Fruit fly (Drosophila melanogaster) whole organism, embryonic: ENCODE data around the gene GXIVsPLA2.

Experiments
- Ada2b ChIP-seq: fragments of 200-800 bp; sonication (Bioruptor generic); IDR thresholded peaks from 2 replicates; pipeline ENCODE4 v1.3.6; 2022; ENCODE audit warnings: missing biosample characterization, missing genetic modification characterization
- C15 ChIP-seq: fragments of 200-800 bp; sonication (Bioruptor generic); IDR thresholded peaks from 3 replicates; pipeline ENCODE4 v1.3.6; 2022; ENCODE audit warnings: missing biosample characterization, missing genetic modification characterization
- CG10462 ChIP-seq: fragments of 200-800 bp; sonication (Bioruptor generic); optimal IDR thresholded peaks from 2 replicates; lab custom pipeline; 2016; ENCODE audit warnings: missing biosample characterization, missing genetic modification characterization
- CG10959 ChIP-seq: fragments of 200-800 bp; sonication (Bioruptor generic); IDR thresholded peaks from 2 replicates; pipeline ENCODE4 v1.3.6; 2022; ENCODE audit warnings: missing biosample characterization, missing genetic modification characterization
- CG11696 ChIP-seq: fragments of 200-800 bp; sonication (Bioruptor generic); IDR thresholded peaks from 2 replicates; pipeline ENCODE4 v1.3.6; 2022; ENCODE audit warnings: missing biosample characterization, missing genetic modification characterization
- CG12236 ChIP-seq: fragments of 200-800 bp; sonication (Bioruptor generic); optimal IDR thresholded peaks from 2 replicates; lab custom pipeline; 2016; ENCODE audit warnings: missing biosample characterization, missing genetic modification characterization
- CG12659 ChIP-seq: fragments of 200-800 bp; sonication (Bioruptor generic); optimal IDR thresholded peaks from 3 replicates; lab custom pipeline; 2017; ENCODE audit warnings: mild to moderate bottlenecking, missing biosample characterization, missing genetic modification reagents, missing genetic modification characterization
- CG12769 ChIP-seq: fragments of 200-800 bp; sonication (Bioruptor generic); optimal IDR thresholded peaks from 2 replicates; lab custom pipeline; 2019; ENCODE audit warnings: missing biosample characterization, mild to moderate bottlenecking, missing genetic modification characterization, moderate library complexity
- CG14441 ChIP-seq: fragments of 200-800 bp; sonication (Bioruptor generic); IDR thresholded peaks from 2 replicates; pipeline ENCODE4 v1.3.6; 2022; ENCODE audit warnings: missing biosample characterization, missing genetic modification characterization
- CG14710 ChIP-seq: fragments of 200-800 bp; sonication (Bioruptor generic); optimal IDR thresholded peaks from 3 replicates; lab custom pipeline; 2019; ENCODE audit warnings: missing biosample characterization, mild to moderate bottlenecking, missing genetic modification characterization, moderate library complexity
- CG15269 ChIP-seq: fragments of 200-800 bp; sonication (Bioruptor generic); optimal IDR thresholded peaks from 2 replicates; lab custom pipeline; 2018; ENCODE audit warnings: missing biosample characterization, mild to moderate bottlenecking, missing genetic modification characterization, moderate library complexity
- CG17186 ChIP-seq: fragments of 200-800 bp; sonication (Bioruptor generic); optimal IDR thresholded peaks from 3 replicates; lab custom pipeline; 2017; ENCODE audit warnings: missing biosample characterization, missing genetic modification reagents, missing genetic modification characterization
- CG17361 ChIP-seq: fragments of 200-800 bp; sonication (Bioruptor generic); IDR thresholded peaks from 3 replicates; pipeline ENCODE4 v1.3.6; 2022; ENCODE audit warnings: missing biosample characterization, missing genetic modification characterization
- CG17568 ChIP-seq: fragments of 200-800 bp; sonication (Bioruptor generic); optimal IDR thresholded peaks from 2 replicates; lab custom pipeline; 2018; ENCODE audit warnings: missing biosample characterization, mild to moderate bottlenecking, missing genetic modification characterization, moderate library complexity
- CG30403 ChIP-seq: fragments of 200-800 bp; sonication (Bioruptor generic); optimal IDR thresholded peaks from 3 replicates; lab custom pipeline; 2016; ENCODE audit warnings: missing biosample characterization, missing genetic modification characterization
- CG30431 ChIP-seq: fragments of 200-800 bp; sonication (Bioruptor generic); optimal IDR thresholded peaks from 2 replicates; lab custom pipeline; 2017; ENCODE audit warnings: missing biosample characterization, missing genetic modification characterization
- CG3163 ChIP-seq: fragments of 200-800 bp; sonication (Bioruptor generic); optimal IDR thresholded peaks from 3 replicates; lab custom pipeline; 2016; ENCODE audit warnings: missing biosample characterization, missing genetic modification characterization
- CG32772 ChIP-seq: fragments of 200-800 bp; sonication (Bioruptor generic); IDR thresholded peaks from 2 replicates; pipeline ENCODE4 v1.3.6; 2022; ENCODE audit warnings: missing biosample characterization, missing genetic modification characterization
- CG4424 ChIP-seq: fragments of 200-800 bp; sonication (Bioruptor generic); optimal IDR thresholded peaks from 3 replicates; lab custom pipeline; 2016; ENCODE audit warnings: missing biosample characterization, missing genetic modification characterization
- CG7271 ChIP-seq: fragments of 200-800 bp; sonication (Bioruptor generic); optimal IDR thresholded peaks from 2 replicates; lab custom pipeline; 2018; ENCODE audit warnings: missing biosample characterization, mild to moderate bottlenecking, missing genetic modification characterization, moderate library complexity
- CG7556 ChIP-seq: fragments of 200-800 bp; sonication (Bioruptor generic); optimal IDR thresholded peaks from 2 replicates; lab custom pipeline; 2017; ENCODE audit warnings: missing biosample characterization, mild to moderate bottlenecking, missing genetic modification characterization
- CG9609 ChIP-seq: fragments of 200-800 bp; sonication (Bioruptor generic); optimal IDR thresholded peaks from 3 replicates; lab custom pipeline; 2016; ENCODE audit warnings: missing biosample characterization, missing genetic modification characterization
- CkIIα-i1 ChIP-seq: fragments of 200-800 bp; sonication (Bioruptor generic); IDR thresholded peaks from 2 replicates; pipeline ENCODE4 v1.3.6; 2022; ENCODE audit warnings: missing biosample characterization, missing genetic modification characterization
- D19B ChIP-seq: fragments of 200-800 bp; sonication (Bioruptor generic); optimal IDR thresholded peaks from 2 replicates; lab custom pipeline; 2017; ENCODE audit warnings: missing biosample characterization, mild to moderate bottlenecking, missing genetic modification characterization
- Dbx ChIP-seq: fragments of 200-800 bp; sonication (Bioruptor generic); IDR thresholded peaks from 3 replicates; pipeline ENCODE4 v1.3.6; 2022; ENCODE audit warnings: missing biosample characterization, missing genetic modification characterization
- Eip74EF ChIP-seq, 2 experiments: fragments of 200-800 bp in 1 of 2; fragments of >200 bp in 1 of 2; sonication (Bioruptor generic) in 1 of 2; optimal IDR thresholded peaks; 2 replicates each; lab custom pipeline; 2017 to 2019; ENCODE audit warnings: missing biosample characterization in 2 of 2, missing genetic modification characterization in 2 of 2, mild to moderate bottlenecking in 1 of 2, moderate library complexity in 1 of 2
- Fer1 ChIP-seq: fragments of 200-800 bp; sonication (Bioruptor generic); optimal IDR thresholded peaks from 2 replicates; lab custom pipeline; 2017; ENCODE audit warnings: missing biosample characterization, mild to moderate bottlenecking, missing genetic modification characterization
- Hmr ChIP-seq: fragments of 200-800 bp; sonication (Bioruptor generic); optimal IDR thresholded peaks from 3 replicates; lab custom pipeline; 2017; ENCODE audit warnings: mild to moderate bottlenecking, missing biosample characterization, missing genetic modification reagents, missing genetic modification characterization
- Hr51 ChIP-seq, 2 experiments: fragments of 200-800 bp; sonication (Bioruptor generic); optimal IDR thresholded peaks; 2 replicates in 1 of 2; 3 replicates in 1 of 2; lab custom pipeline; 2016 to 2018; ENCODE audit warnings: missing biosample characterization in 2 of 2, missing genetic modification characterization in 2 of 2, mild to moderate bottlenecking in 1 of 2, moderate library complexity in 1 of 2
- MBD-R2 ChIP-seq: fragments of 200-800 bp; sonication (Bioruptor generic); IDR thresholded peaks from 2 replicates; pipeline ENCODE4 v1.3.6; 2022; ENCODE audit warnings: missing biosample characterization, missing genetic modification characterization
- Rx ChIP-seq: fragments of 200-800 bp; sonication (Bioruptor generic); IDR thresholded peaks from 2 replicates; pipeline ENCODE4 v1.3.6; 2022; ENCODE audit warnings: missing biosample characterization, missing genetic modification characterization
- TFAM ChIP-seq: fragments of 200-800 bp; sonication (Bioruptor generic); optimal IDR thresholded peaks from 2 replicates; lab custom pipeline; 2017; ENCODE audit warnings: missing biosample characterization, missing genetic modification characterization, inconsistent platforms
- aop ChIP-seq: fragments of 200-800 bp; sonication (Bioruptor generic); IDR thresholded peaks from 2 replicates; pipeline ENCODE4 v1.3.6; 2022; ENCODE audit warnings: missing biosample characterization, missing genetic modification characterization
- ara ChIP-seq: fragments of 200-800 bp; sonication (Bioruptor generic); IDR thresholded peaks from 2 replicates; pipeline ENCODE4 v1.3.6; 2022; ENCODE audit warnings: missing biosample characterization, missing genetic modification characterization
- az2 ChIP-seq: fragments of 200-800 bp; sonication (Bioruptor generic); optimal IDR thresholded peaks from 3 replicates; lab custom pipeline; 2016; ENCODE audit warnings: missing biosample characterization, missing genetic modification characterization
- bowl ChIP-seq: fragments of 200-800 bp; sonication (Bioruptor generic); IDR thresholded peaks from 2 replicates; pipeline ENCODE4 v1.3.6; 2022; ENCODE audit warnings: missing biosample characterization, missing genetic modification characterization
- chm ChIP-seq: fragments of 200-800 bp; sonication (Bioruptor generic); IDR thresholded peaks from 2 replicates; pipeline ENCODE4 v1.3.6; 2022; ENCODE audit warnings: missing biosample characterization, missing genetic modification characterization
- corto ChIP-seq: fragments of 200-800 bp; sonication (Bioruptor generic); optimal IDR thresholded peaks from 2 replicates; lab custom pipeline; 2016; ENCODE audit warnings: missing biosample characterization, mild to moderate bottlenecking, missing genetic modification characterization, moderate library complexity
- dimm ChIP-seq: fragments of 200-800 bp; sonication (Bioruptor generic); IDR thresholded peaks from 2 replicates; pipeline ENCODE4 v1.3.6; 2022; ENCODE audit warnings: missing biosample characterization, missing genetic modification characterization
- dpn ChIP-seq, 2 experiments: fragments of 200-800 bp; sonication (Bioruptor generic); optimal IDR thresholded peaks; 3 replicates each; lab custom pipeline; 2016; ENCODE audit warnings: missing biosample characterization in 2 of 2, missing genetic modification characterization in 2 of 2
- ftz-f1 ChIP-seq: fragments of 200-800 bp; sonication (Bioruptor generic); optimal IDR thresholded peaks from 2 replicates; lab custom pipeline; 2016; ENCODE audit warnings: missing biosample characterization, missing genetic modification characterization
- insv ChIP-seq, 2 experiments: fragments of 200-800 bp; sonication (Bioruptor generic); optimal IDR thresholded peaks; 3 replicates each; lab custom pipeline; 2016 to 2018; ENCODE audit warnings: missing biosample characterization in 2 of 2, missing genetic modification characterization in 2 of 2
- nerfin-1 ChIP-seq: fragments of 200-800 bp; sonication (Bioruptor generic); optimal IDR thresholded peaks from 3 replicates; lab custom pipeline; 2019; ENCODE audit warnings: missing biosample characterization, mild to moderate bottlenecking, missing genetic modification characterization, moderate library complexity
- pros ChIP-seq: fragments of 200-800 bp; sonication (Bioruptor generic); optimal IDR thresholded peaks from 3 replicates; lab custom pipeline; 2019; ENCODE audit warnings: missing biosample characterization, mild to moderate bottlenecking, missing genetic modification characterization, moderate library complexity
- ro ChIP-seq: fragments of 200-800 bp; sonication (Bioruptor generic); IDR thresholded peaks from 2 replicates; pipeline ENCODE4 v1.3.6; 2022; ENCODE audit warnings: missing biosample characterization, missing genetic modification characterization
- sisA ChIP-seq: fragments of 200-800 bp; sonication (Bioruptor generic); IDR thresholded peaks from 2 replicates; pipeline ENCODE4 v1.3.6; 2022; ENCODE audit warnings: missing biosample characterization, missing genetic modification characterization
- slp2 ChIP-seq: fragments of 200-800 bp; sonication (Bioruptor generic); optimal IDR thresholded peaks from 2 replicates; lab custom pipeline; 2016; ENCODE audit warnings: missing biosample characterization, missing genetic modification characterization
- sqz ChIP-seq: fragments of 200-800 bp; sonication (Bioruptor generic); optimal IDR thresholded peaks from 3 replicates; lab custom pipeline; 2018; ENCODE audit warnings: missing biosample characterization, mild to moderate bottlenecking, missing genetic modification characterization
- trem ChIP-seq: fragments of 200-800 bp; optimal IDR thresholded peaks from 3 replicates; lab custom pipeline; 2019; ENCODE audit warnings: missing biosample characterization, mild to moderate bottlenecking, missing genetic modification characterization, moderate library complexity
- zen2 ChIP-seq: fragments of 200-800 bp; sonication (Bioruptor generic); IDR thresholded peaks from 3 replicates; pipeline ENCODE4 v1.3.6; 2022; ENCODE audit warnings: missing biosample characterization, missing genetic modification characterization; ENCODE audit not compliant: partially characterized antibody

Gene GXIVsPLA2

DNA sequence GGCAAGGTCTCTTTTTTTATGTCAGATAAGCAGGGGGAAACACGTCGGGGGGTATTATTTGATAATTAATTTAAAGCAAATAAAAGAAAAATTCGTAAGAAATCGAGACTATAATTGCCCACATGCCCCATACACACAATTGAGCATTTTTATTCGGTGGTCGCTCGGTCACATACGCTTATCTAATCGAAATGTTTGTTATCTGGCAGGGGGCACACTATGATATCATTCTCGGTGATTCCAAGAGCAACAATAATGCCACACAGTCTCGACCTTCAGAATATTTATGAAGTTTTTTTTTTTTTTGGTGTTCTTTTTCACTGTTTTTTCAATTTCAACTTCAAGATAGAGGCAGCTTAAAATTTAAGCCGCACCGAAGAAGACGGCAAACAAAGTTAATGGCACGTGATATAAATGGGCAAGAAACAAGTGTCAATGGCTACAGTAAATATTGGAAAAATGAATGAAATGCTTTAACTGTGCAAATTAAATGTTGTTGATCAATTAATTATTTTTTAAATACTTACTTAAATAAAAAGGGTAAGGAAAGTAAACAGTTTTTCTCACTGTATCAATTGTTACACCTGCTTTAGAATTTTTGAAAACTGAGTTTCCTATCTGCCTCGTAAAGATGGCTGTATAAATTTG lies 44.6 kb downstream of the GXIVsPLA2 start (continued):
- no peak; the same call in 1 of the 2 replicates for TF ChIP-seq chm (GFP tag; lab: Robert Waterston, UW)
- peak; percentile 12 for TF ChIP-seq CG4424
- peak; percentile 47 for TF ChIP-seq pros (GFP tag; lab: Kevin White, UChicago)
- TF ChIP-seq ara (GFP tag; lab: Robert Waterston, UW): 0 out of 2 replicates have a peak, but pooled peaks have one; percentile 15
- no peak for TF ChIP-seq Eip74EF (GFP tag; optimal IDR thresholded peaks at IDR 0.05; lab: Kevin White, UChicago)
- peak; percentile 73 for TF ChIP-seq Fer1 (GFP tag; lab: Kevin White, UChicago)
- TF ChIP-seq CG12236 (GFP tag; lab: Kevin White, UChicago): no peak
- no peak for TF ChIP-seq CkIIα-i1 (GFP tag; lab: Robert Waterston, UW)
- TF ChIP-seq CG7271 (tag; lab: Kevin White, UChicago): no peak
- peak; percentile 49 to 65 for TF ChIP-seq Hr51 (GFP tag; optimal IDR thresholded peaks at IDR 0.05; lab: Kevin White, UChicago)
- TF ChIP-seq sisA: no peak
- peak; percentile 45; the same call in 1 of the 2 replicates for TF ChIP-seq Ada2b (GFP tag; lab: Robert Waterston, UW)
- TF ChIP-seq TFAM (GFP tag; lab: Kevin White, UChicago): no peak
- TF ChIP-seq CG12769 (tag; lab: Kevin White, UChicago): peak; percentile 41
- TF ChIP-seq Rx (GFP tag; lab: Robert Waterston, UW): no peak
- TF ChIP-seq slp2: no peak
- peak in 1 of 2 experiments; percentile 52 for TF ChIP-seq dpn (GFP tag; optimal IDR thresholded peaks at IDR 0.05; lab: Kevin White, UChicago)
- TF ChIP-seq Dbx (GFP tag; lab: Robert Waterston, UW): peak; percentile 39; the same call in 1 of the 3 replicates
- TF ChIP-seq ro (GFP tag; lab: Robert Waterston, UW): no peak
- TF ChIP-seq D19B (GFP tag; lab: Kevin White, UChicago): peak; percentile 18
- peak; percentile 50 for TF ChIP-seq Hmr (GFP tag; lab: Kevin White, UChicago)
- TF ChIP-seq trem: peak; percentile 10
- TF ChIP-seq CG17568 (GFP tag; lab: Kevin White, UChicago): no peak
- no peak for TF ChIP-seq CG17186
- TF ChIP-seq sqz (GFP tag; lab: Kevin White, UChicago): peak; percentile 85
- no peak for TF ChIP-seq CG30403 (GFP tag; lab: Kevin White, UChicago)
- no peak for TF ChIP-seq CG30431 (GFP tag; lab: Kevin White, UChicago)
- TF ChIP-seq insv (GFP tag; optimal IDR thresholded peaks at IDR 0.05; lab: Kevin White, UChicago): no peak
- no peak for TF ChIP-seq zen2 (GFP tag; lab: Robert Waterston, UW)
- peak; percentile 37 for TF ChIP-seq CG14441
- TF ChIP-seq CG10462: no peak
- TF ChIP-seq MBD-R2 (GFP tag; lab: Robert Waterston, UW): no peak; the same call in 1 of the 2 replicates
- TF ChIP-seq CG11696 (GFP tag; lab: Robert Waterston, UW): peak; percentile 57
- TF ChIP-seq CG15269 (tag; lab: Kevin White, UChicago): peak; percentile 71
- TF ChIP-seq az2 (GFP tag; lab: Kevin White, UChicago): no peak
- TF ChIP-seq CG3163 (GFP tag; lab: Kevin White, UChicago): no peak
- TF ChIP-seq CG14710: peak; percentile 11
- TF ChIP-seq CG7556: peak; percentile 63
- TF ChIP-seq CG9609: no peak
- no peak for TF ChIP-seq aop (GFP tag; lab: Robert Waterston, UW)
- TF ChIP-seq C15 (GFP tag; lab: Robert Waterston, UW): 0 out of 3 replicates have a peak, but pooled peaks have one; percentile 51
- peak; percentile 30 for TF ChIP-seq CG12659
- TF ChIP-seq ftz-f1 (GFP tag; lab: Kevin White, UChicago): peak; percentile 58
- no peak for TF ChIP-seq corto (GFP tag; lab: Kevin White, UChicago)
- TF ChIP-seq dimm (GFP tag; lab: Robert Waterston, UW): no peak
- peak; percentile 10 for TF ChIP-seq nerfin-1 (tag; lab: Kevin White, UChicago)
- peak; percentile 45 for TF ChIP-seq CG32772 (GFP tag; lab: Robert Waterston, UW)
- no peak for TF ChIP-seq CG10959 (GFP tag; lab: Robert Waterston, UW)
- peak; percentile 44; the same call in 1 of the 3 replicates for TF ChIP-seq CG17361 (GFP tag; lab: Robert Waterston, UW)
- TF ChIP-seq bowl: no peak
